Fruit fly (Drosophila melanogaster): ENCODE data around the gene CG32751.

The CG32751 gene

dm6 chrX:6224225-6225190 lies 26.1 kb upstream of the CG32751 start, which contains the start of gene sqh (continued):
- TF ChIP-seq Sox102F (GFP tag; optimal IDR thresholded peaks at IDR 0.05) (peak; percentile 84), CG15336 (GFP tag; IDR thresholded peaks at IDR 0.05) (peak; percentile 94), CG6163 (GFP tag; IDR thresholded peaks at IDR 0.05) (peak; percentile 87), eg (GFP tag; IDR thresholded peaks at IDR 0.05) (peak; percentile 91), fd59A (GFP tag; optimal IDR thresholded peaks at IDR 0.05) (peak; percentile 86), net (GFP tag; optimal IDR thresholded peaks at IDR 0.05) (peak; percentile 86), CG11294 (GFP tag; IDR thresholded peaks at IDR 0.05) (peak; percentile 84), spab (GFP tag; optimal IDR thresholded peaks at IDR 0.05) (peak; percentile 69), ss (GFP tag; optimal IDR thresholded peaks at IDR 0.05) (peak; percentile 82 to 91), Eip93F (GFP tag; optimal IDR thresholded peaks at IDR 0.05) (peak; percentile 91), Sox14 (GFP tag; optimal IDR thresholded peaks at IDR 0.05) (peak; percentile 88), Lpt (GFP tag; optimal IDR thresholded peaks at IDR 0.05) (peak; percentile 84), acj6 (GFP tag; optimal IDR thresholded peaks at IDR 0.05) (peak; percentile 90), CG6792 (GFP tag; optimal IDR thresholded peaks at IDR 0.05) (peak; percentile 85), Ets96B (tag; optimal IDR thresholded peaks at IDR 0.05) (peak; percentile 77), Eip75B (GFP tag; optimal IDR thresholded peaks at IDR 0.05) (peak; percentile 78), CG16779 (tag; optimal IDR thresholded peaks at IDR 0.05) (peak; percentile 66), CG6276 (GFP tag; optimal IDR thresholded peaks at IDR 0.05) (peak; percentile 81), Hr38 (GFP tag; optimal IDR thresholded peaks at IDR 0.05) (no peak), Ets21C (GFP tag; optimal IDR thresholded peaks at IDR 0.05) (peak; percentile 61), CG4318 (GFP tag; optimal IDR thresholded peaks at IDR 0.05) (peak; percentile 83), Hr4 (GFP tag; optimal IDR thresholded peaks at IDR 0.05) (peak; percentile 87), Gug (GFP tag; IDR thresholded peaks at IDR 0.05) (peak; percentile 89), vri (GFP tag; optimal IDR thresholded peaks at IDR 0.05) (peak; percentile 84), CG10669 (GFP tag; optimal IDR thresholded peaks at IDR 0.05) (peak; percentile 83), Blimp-1 (GFP tag; optimal IDR thresholded peaks at IDR 0.05) (peak; percentile 63), Eip78C (GFP tag) (peak; percentile 97), OdsH (GFP tag; optimal IDR thresholded peaks at IDR 0.05) (peak; percentile 93), CG6854 (GFP tag; optimal IDR thresholded peaks at IDR 0.05) (peak; percentile 56), esn (GFP tag; optimal IDR thresholded peaks at IDR 0.05) (peak; percentile 89), lz (GFP tag; optimal IDR thresholded peaks at IDR 0.05) (peak; percentile 85), CG7368 (GFP tag; optimal IDR thresholded peaks at IDR 0.05) (peak; percentile 77), CG9139 (GFP tag; optimal IDR thresholded peaks at IDR 0.05) (peak; percentile 69), CG34406 (GFP tag; optimal IDR thresholded peaks at IDR 0.05) (peak; percentile 88), Met (GFP tag; optimal IDR thresholded peaks at IDR 0.05) (peak; percentile 85), CG1621 (tag; optimal IDR thresholded peaks at IDR 0.05) (peak; percentile 76), CG8119 (GFP tag; IDR thresholded peaks at IDR 0.05) (peak; percentile 94), CG11762 (GFP tag; optimal IDR thresholded peaks at IDR 0.05; ENCODE audit: insufficient read depth) (peak; percentile 60), CG6808 (GFP tag; optimal IDR thresholded peaks at IDR 0.05) (peak; percentile 82), Smox (GFP tag; optimal IDR thresholded peaks at IDR 0.05) (peak; percentile 82), achi (GFP tag; optimal IDR thresholded peaks at IDR 0.05) (peak; percentile 88), CG8632 (GFP tag; optimal IDR thresholded peaks at IDR 0.05) (peak; percentile 80), salr (GFP tag; optimal IDR thresholded peaks at IDR 0.05) (peak; percentile 69 to 75), CG8319 (GFP tag; optimal IDR thresholded peaks at IDR 0.05) (peak; percentile 64)
